Fruit fly (Drosophila melanogaster): ENCODE results near the gene Actn3.

Actn3 gene

dm6 chr3R:16980958-16981623 is 3.5 kb upstream of the Actn3 start:
- TF ChIP-seq fd85E (GFP tag; optimal IDR thresholded peaks at IDR 0.05) (no peak), Blimp-1 (GFP tag; optimal IDR thresholded peaks at IDR 0.05) (no peak), Sox14 (GFP tag; optimal IDR thresholded peaks at IDR 0.05) (no peak), topi (GFP tag; optimal IDR thresholded peaks at IDR 0.05) (no peak), eg (GFP tag; IDR thresholded peaks at IDR 0.05) (no peak), CG10631 (GFP tag; optimal IDR thresholded peaks at IDR 0.05) (no peak), CG1621 (tag; optimal IDR thresholded peaks at IDR 0.05) (no peak), spab (GFP tag; optimal IDR thresholded peaks at IDR 0.05) (no peak), Met (GFP tag; optimal IDR thresholded peaks at IDR 0.05) (no peak), CG8119 (GFP tag; IDR thresholded peaks at IDR 0.05) (no peak), cyc (GFP tag; optimal IDR thresholded peaks at IDR 0.05) (no peak), fkh (GFP tag; optimal IDR thresholded peaks at IDR 0.05) (peak; percentile 66), Eip75B (GFP tag; optimal IDR thresholded peaks at IDR 0.05) (no peak), esn (GFP tag; optimal IDR thresholded peaks at IDR 0.05) (no peak), CG6163 (GFP tag; IDR thresholded peaks at IDR 0.05) (no peak), dsx (GFP tag; optimal IDR thresholded peaks at IDR 0.05; ENCODE audit: poor library complexity, severe bottlenecking) (no peak), svp (GFP tag) (peak; percentile 59), CG8319 (GFP tag; optimal IDR thresholded peaks at IDR 0.05) (no peak)

- no peak for TF ChIP-seq CG3919 (GFP tag; optimal IDR thresholded peaks at IDR 0.05)
- TF ChIP-seq Sox15 (GFP tag; optimal IDR thresholded peaks at IDR 0.05) = no peak
- no peak for TF ChIP-seq Smox (GFP tag; optimal IDR thresholded peaks at IDR 0.05)
These were observed 2.7 kb downstream of the Actn3 start, which contains the start of gene VhaM9.7-d for dm6 chr3R:16974904-16975303. VhaM9.7-d (plus strand) TSS chr3R:16975204.

dm6 chr3R:16972575-16972974 is 5.0 kb downstream of the Actn3 start:
- TF ChIP-seq CG1621 (tag; optimal IDR thresholded peaks at IDR 0.05) (no peak), Hr39 (GFP tag; optimal IDR thresholded peaks at IDR 0.05) (no peak)

- TF ChIP-seq pdm3 (GFP tag; optimal IDR thresholded peaks at IDR 0.05) = no peak
- TF ChIP-seq CG4318 (GFP tag; optimal IDR thresholded peaks at IDR 0.05) = no peak
- TF ChIP-seq cyc (GFP tag; optimal IDR thresholded peaks at IDR 0.05) = no peak
- no peak for TF ChIP-seq OdsH (GFP tag; optimal IDR thresholded peaks at IDR 0.05)
- TF ChIP-seq fd59A (GFP tag; optimal IDR thresholded peaks at IDR 0.05) = no peak
These were observed 5.5 kb downstream of the Actn3 start, which contains the start of gene Abd-B for dm6 chr3R:16972136-16972535. Abd-B (minus strand) TSS chr3R:16972236.

dm6 chr3R:16969361-16970355 is 7.9 kb downstream of the Actn3 start:
- TF ChIP-seq CG32006 (GFP tag; optimal IDR thresholded peaks at IDR 0.05) (no peak), Sox102F (GFP tag; optimal IDR thresholded peaks at IDR 0.05) (no peak), CG3032 (tag; optimal IDR thresholded peaks at IDR 0.05) (peak; percentile 53), CG7368 (GFP tag; optimal IDR thresholded peaks at IDR 0.05) (no peak), salr (GFP tag; optimal IDR thresholded peaks at IDR 0.05) (peak in 1 of 2 experiments; percentile 25), CG15336 (GFP tag; IDR thresholded peaks at IDR 0.05) (no peak), Hr38 (GFP tag; optimal IDR thresholded peaks at IDR 0.05) (no peak), Met (GFP tag; optimal IDR thresholded peaks at IDR 0.05) (no peak), svp (GFP tag) (peak; percentile 78), CG1621 (tag; optimal IDR thresholded peaks at IDR 0.05) (peak; percentile 83), Sox15 (GFP tag; optimal IDR thresholded peaks at IDR 0.05) (no peak), Eip75B (GFP tag; optimal IDR thresholded peaks at IDR 0.05) (peak; percentile 39), CG8119 (GFP tag; IDR thresholded peaks at IDR 0.05) (no peak), fkh (GFP tag; optimal IDR thresholded peaks at IDR 0.05) (no peak), CG10669 (GFP tag; optimal IDR thresholded peaks at IDR 0.05) (no peak), CG6792 (GFP tag; optimal IDR thresholded peaks at IDR 0.05) (peak; percentile 20), CG6276 (GFP tag; optimal IDR thresholded peaks at IDR 0.05) (no peak), Lpt (GFP tag; optimal IDR thresholded peaks at IDR 0.05) (peak; percentile 46), Eip93F (GFP tag; optimal IDR thresholded peaks at IDR 0.05) (no peak), ss (GFP tag; optimal IDR thresholded peaks at IDR 0.05) (no peak), achi (GFP tag; optimal IDR thresholded peaks at IDR 0.05) (no peak), Hr4 (GFP tag; optimal IDR thresholded peaks at IDR 0.05) (peak; percentile 53), fd85E (GFP tag; optimal IDR thresholded peaks at IDR 0.05) (no peak)
